Worm (Caenorhabditis elegans) whole organism, young adult: ENCODE measurements around the gene pgm-3.
A peak's percentile ranks its signal among the peaks of the same experiment; 100 is the strongest.

Source experiments
- B0019.2 ChIP-seq: fragments of 200-800 bp; sonication (Bioruptor generic); conservative IDR thresholded peaks from 2 replicates; pipeline ENCODE4 v1.3.6; 2022; ENCODE audit warnings: missing genetic modification reagents, missing genetic modification characterization, missing compliant biosample characterization
- B0035.1 ChIP-seq: sonication (generic microtip); optimal IDR thresholded peaks from 2 replicates; lab custom pipeline; 2016; ENCODE audit warnings: missing genetic modification characterization, mild to moderate bottlenecking, missing compliant biosample characterization, missing genotype, missing genetic modification reagents
- D2030.7 ChIP-seq: fragments of 200-800 bp; sonication (Bioruptor generic); IDR thresholded peaks from 2 replicates; pipeline ENCODE4 v1.3.6; 2022; ENCODE audit warnings: missing genetic modification reagents, missing genetic modification characterization, missing compliant biosample characterization
- F10E7.11 ChIP-seq: sonication (generic microtip); optimal IDR thresholded peaks from 2 replicates; lab custom pipeline; 2017; ENCODE audit warnings: mild to moderate bottlenecking, missing genetic modification characterization, moderate library complexity, missing compliant biosample characterization
- F22D6.2 ChIP-seq: sonication (generic microtip); optimal IDR thresholded peaks from 2 replicates; lab custom pipeline; 2016; ENCODE audit warnings: mild to moderate bottlenecking, missing genetic modification characterization, missing compliant biosample characterization
- F49E8.2 ChIP-seq: sonication (generic microtip); optimal IDR thresholded peaks from 3 replicates; lab custom pipeline; 2017; ENCODE audit warnings: missing genetic modification characterization, mild to moderate bottlenecking, missing compliant biosample characterization, antibody characterized with exemption, moderate library complexity; ENCODE audit not compliant: insufficient read depth
- F55B11.4 ChIP-seq: sonication (generic microtip); optimal IDR thresholded peaks from 2 replicates; lab custom pipeline; 2016; ENCODE audit warnings: missing compliant biosample characterization, missing genetic modification characterization, borderline replicate concordance; ENCODE audit not compliant: insufficient read depth
- T07F8.4 ChIP-seq: sonication (generic microtip); optimal IDR thresholded peaks from 2 replicates; lab custom pipeline; 2016; ENCODE audit warnings: mild to moderate bottlenecking, missing genetic modification characterization, moderate library complexity, missing compliant biosample characterization
- Y56A3A.18 ChIP-seq: fragments of 200-800 bp; sonication (Bioruptor generic); IDR thresholded peaks from 2 replicates; pipeline ENCODE4 v1.3.6; 2022; ENCODE audit warnings: missing genetic modification reagents, missing genetic modification characterization, missing compliant biosample characterization
- Y79H2A.3 ChIP-seq: fragments of 200-800 bp; sonication (Bioruptor generic); conservative IDR thresholded peaks from 2 replicates; pipeline ENCODE4 v1.3.6; 2022; ENCODE audit warnings: missing genetic modification reagents, missing genetic modification characterization, missing compliant biosample characterization
- aptf-2 ChIP-seq: fragments of 200-800 bp; sonication (Bioruptor generic); conservative IDR thresholded peaks from 2 replicates; pipeline ENCODE4 v1.3.6; 2022; ENCODE audit warnings: missing genetic modification reagents, missing genetic modification characterization, missing compliant biosample characterization
- athp-1 ChIP-seq: sonication (generic microtip); optimal IDR thresholded peaks from 2 replicates; lab custom pipeline; 2017; ENCODE audit warnings: mild to moderate bottlenecking, missing genetic modification characterization, missing compliant biosample characterization
- attf-5 ChIP-seq: fragments of 200-800 bp; sonication (Bioruptor generic); optimal IDR thresholded peaks from 2 replicates; lab custom pipeline; 2018; ENCODE audit warnings: mild to moderate bottlenecking, missing genetic modification characterization, missing compliant biosample characterization
- attf-6 ChIP-seq: fragments of 200-800 bp; sonication (Bioruptor generic); IDR thresholded peaks from 2 replicates; pipeline ENCODE4 v1.3.6; 2022; ENCODE audit warnings: missing genetic modification reagents, missing genetic modification characterization, missing compliant biosample characterization
- bed-1 ChIP-seq: fragments of 200-800 bp; sonication (Bioruptor generic); IDR thresholded peaks from 2 replicates; pipeline ENCODE4 v1.3.6; 2022; ENCODE audit warnings: missing genetic modification reagents, missing genetic modification characterization, missing compliant biosample characterization
- ccch-3 ChIP-seq: fragments of 200-800 bp; sonication (Bioruptor generic); optimal IDR thresholded peaks from 2 replicates; lab custom pipeline; 2018; ENCODE audit warnings: mild to moderate bottlenecking, missing genetic modification characterization, missing compliant biosample characterization
- cebp-1 ChIP-seq, 2 experiments: fragments of 200-800 bp in 1 of 2; sonication (Bioruptor generic) in 1 of 2; sonication (generic microtip) in 1 of 2; IDR thresholded peaks in 1 of 2; optimal IDR thresholded peaks in 1 of 2; 2 replicates each; pipeline versions ENCODE4 v1.3.6 to Lab custom; 2017 to 2022; ENCODE audit warnings: missing compliant biosample characterization in 2 of 2, missing genetic modification characterization in 2 of 2, mild to moderate bottlenecking in 1 of 2, missing genetic modification reagents in 1 of 2, moderate library complexity in 1 of 2
- die-1 ChIP-seq: sonication (generic microtip); optimal IDR thresholded peaks from 2 replicates; lab custom pipeline; 2016; ENCODE audit warnings: missing genotype, mild to moderate bottlenecking, missing genetic modification characterization, missing compliant biosample characterization
- dox-1 ChIP-seq: fragments of 200-800 bp; sonication (Bioruptor generic); IDR thresholded peaks from 2 replicates; pipeline ENCODE4 v1.3.6; 2022; ENCODE audit warnings: missing genetic modification reagents, missing genetic modification characterization, missing compliant biosample characterization
- dpff-1 ChIP-seq: sonication (generic microtip); optimal IDR thresholded peaks from 2 replicates; lab custom pipeline; 2017; ENCODE audit warnings: mild to moderate bottlenecking, missing genetic modification characterization, missing compliant biosample characterization
- dpl-1 ChIP-seq: fragments of 150-350 bp; optimal IDR thresholded peaks from 2 replicates; lab custom pipeline; 2014; ENCODE audit warnings: missing biosample characterization, missing genetic modification reagents, missing genetic modification characterization
- ets-4 ChIP-seq: fragments of 200-800 bp; sonication (Bioruptor generic); optimal IDR thresholded peaks from 2 replicates; lab custom pipeline; 2018; ENCODE audit warnings: mild to moderate bottlenecking, missing genetic modification characterization, missing compliant biosample characterization
- him-1 ChIP-seq: sonication (generic microtip); optimal IDR thresholded peaks from 2 replicates; lab custom pipeline; 2016; ENCODE audit warnings: missing genotype, missing genetic modification reagents, missing genetic modification characterization, missing compliant biosample characterization
- hlh-12 ChIP-seq: sonication (generic microtip); optimal IDR thresholded peaks from 2 replicates; lab custom pipeline; 2016; ENCODE audit warnings: missing genetic modification characterization, missing compliant biosample characterization
- let-526 ChIP-seq: fragments of 200-800 bp; sonication (Bioruptor generic); IDR thresholded peaks from 2 replicates; pipeline ENCODE4 v1.3.6; 2022; ENCODE audit warnings: missing genetic modification reagents, missing genetic modification characterization, missing compliant biosample characterization
- lin-35 ChIP-seq, 3 experiments: fragments of 150-350 bp in 2 of 3; sonication (generic microtip) in 1 of 3; optimal IDR thresholded peaks; 2 replicates each; lab custom pipeline; 2014 to 2018; ENCODE audit warnings: missing biosample characterization in 3 of 3, missing genetic modification characterization in 3 of 3, missing genetic modification reagents in 3 of 3
- lin-40 ChIP-seq: sonication (generic microtip); optimal IDR thresholded peaks from 2 replicates; lab custom pipeline; 2016; ENCODE audit warnings: missing genetic modification characterization, mild to moderate bottlenecking, missing compliant biosample characterization, missing genotype, missing genetic modification reagents
- lin-54 ChIP-seq: fragments of 200-800 bp; sonication (Bioruptor generic); optimal IDR thresholded peaks from 2 replicates; lab custom pipeline; 2018; ENCODE audit warnings: mild to moderate bottlenecking, missing genetic modification characterization, missing compliant biosample characterization
- mes-4 ChIP-seq: sonication (generic microtip); optimal IDR thresholded peaks from 2 replicates; lab custom pipeline; 2016; ENCODE audit warnings: missing genotype, missing genetic modification characterization, missing compliant biosample characterization
- nfya-2 ChIP-seq: fragments of 200-800 bp; sonication (Bioruptor generic); IDR thresholded peaks from 2 replicates; pipeline ENCODE4 v1.3.6; 2022; ENCODE audit warnings: missing genetic modification reagents, missing genetic modification characterization, missing compliant biosample characterization
- nhr-90 ChIP-seq: sonication (generic microtip); optimal IDR thresholded peaks from 2 replicates; lab custom pipeline; 2016; ENCODE audit warnings: missing genotype, mild to moderate bottlenecking, missing genetic modification characterization, missing compliant biosample characterization
- pha-4 ChIP-seq: fragments of 150-350 bp; sonication (generic microtip); optimal IDR thresholded peaks from 2 replicates; lab custom pipeline; 2014; ENCODE audit warnings: missing biosample characterization, missing genetic modification reagents, missing genetic modification characterization
- rpc-1 ChIP-seq, 2 experiments: fragments of 150-350 bp in 1 of 2; sonication (generic microtip) in 1 of 2; optimal IDR thresholded peaks; 2 replicates each; lab custom pipeline; 2014 to 2018; ENCODE audit warnings: missing biosample characterization in 1 of 2, missing genetic modification characterization in 1 of 2, missing genetic modification reagents in 1 of 2, missing genotype in 1 of 2
- sdz-38 ChIP-seq: sonication (generic microtip); optimal IDR thresholded peaks from 2 replicates; lab custom pipeline; 2016; ENCODE audit warnings: missing genotype, missing genetic modification characterization, missing compliant biosample characterization
- sea-2 ChIP-seq: fragments of 200-800 bp; sonication (Bioruptor generic); IDR thresholded peaks from 2 replicates; pipeline ENCODE4 v1.3.6; 2022; ENCODE audit warnings: missing genetic modification characterization, missing compliant biosample characterization
- snpc-3.4 ChIP-seq: sonication (generic microtip); optimal IDR thresholded peaks from 2 replicates; lab custom pipeline; 2017; ENCODE audit warnings: missing genetic modification characterization, mild to moderate bottlenecking, missing compliant biosample characterization, antibody characterized with exemption, moderate library complexity, missing genotype, missing genetic modification reagents
- snpc-4 ChIP-seq, 5 experiments: fragments of 150-350 bp in 1 of 5; sonication (generic microtip) in 4 of 5; optimal IDR thresholded peaks; 2 replicates each; lab custom pipeline; 2014 to 2018; ENCODE audit warnings: missing genetic modification characterization in 5 of 5, missing biosample characterization in 3 of 5, antibody characterized with exemption in 2 of 5, mild to moderate bottlenecking in 2 of 5, missing compliant biosample characterization in 2 of 5, missing genotype in 2 of 5, moderate library complexity in 2 of 5, missing genetic modification reagents in 1 of 5
- tbx-9 ChIP-seq: sonication (generic microtip); optimal IDR thresholded peaks from 2 replicates; lab custom pipeline; 2016; ENCODE audit warnings: borderline replicate concordance, missing genetic modification characterization, inconsistent platforms, missing compliant biosample characterization
- unc-130 ChIP-seq: sonication (generic microtip); optimal IDR thresholded peaks from 2 replicates; lab custom pipeline; 2016; ENCODE audit warnings: missing genetic modification reagents, missing genetic modification characterization, missing compliant biosample characterization
- unc-62 ChIP-seq: fragments of 150-350 bp; optimal IDR thresholded peaks from 2 replicates; lab custom pipeline; 2014; ENCODE audit warnings: missing biosample characterization, missing genetic modification reagents, missing genetic modification characterization
- zfh-2 ChIP-seq: fragments of 200-800 bp; sonication (Bioruptor generic); conservative IDR thresholded peaks from 2 replicates; pipeline ENCODE4 v1.3.6; 2022; ENCODE audit warnings: missing genetic modification reagents, missing genetic modification characterization, missing compliant biosample characterization
- ztf-18 ChIP-seq: sonication (generic microtip); optimal IDR thresholded peaks from 2 replicates; lab custom pipeline; 2016; ENCODE audit warnings: missing genotype, mild to moderate bottlenecking, missing genetic modification characterization, missing compliant biosample characterization
- ztf-25 ChIP-seq: fragments of 200-800 bp; sonication (Bioruptor generic); IDR thresholded peaks from 2 replicates; pipeline ENCODE4 v1.3.6; 2022; ENCODE audit warnings: missing genetic modification reagents, missing genetic modification characterization, missing compliant biosample characterization

The pgm-3 gene

DNA sequence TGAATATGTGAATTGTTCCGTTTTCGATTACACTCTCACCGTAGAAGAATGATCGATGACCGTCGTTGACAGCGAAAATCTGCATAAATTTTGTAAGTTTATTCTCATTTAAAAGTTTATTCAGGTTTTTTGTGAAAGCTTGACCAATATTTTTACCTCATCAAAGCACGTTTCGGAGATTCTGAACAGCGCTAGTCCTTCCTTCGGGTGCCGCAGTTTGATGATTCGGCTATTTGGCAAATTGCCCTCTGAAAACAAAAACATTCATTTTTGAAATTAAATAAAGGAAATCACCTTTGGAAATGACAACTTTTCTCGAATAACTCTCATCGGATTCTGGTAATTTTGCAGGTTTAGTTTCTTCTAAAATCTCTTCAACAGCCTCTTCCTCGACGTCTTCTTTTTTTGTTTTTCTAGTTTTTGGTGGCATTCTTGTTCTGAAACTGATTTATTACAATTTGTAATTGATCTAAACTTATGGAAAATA is 15.5 kb downstream of the pgm-3 start, which contains the start of gene F21D5.6 (continued):
- TF ChIP-seq him-1 (tag; lab: Kevin White, UChicago) (no peak), zfh-2 (GFP tag; lab: Robert Waterston, UW) (no peak), Y56A3A.18 (GFP tag; lab: Robert Waterston, UW) (no peak), ccch-3 (GFP tag; lab: Kevin White, UChicago) (no peak), ztf-18 (tag; lab: Kevin White, UChicago) (no peak), lin-40 (tag; lab: Kevin White, UChicago) (no peak), sdz-38 (tag; lab: Kevin White, UChicago) (no peak), F49E8.2 (tag; lab: Kevin White, UChicago) (no peak), lin-35 (GFP tag; optimal IDR thresholded peaks at IDR 0.05; lab: Kevin White, UChicago) (peak in 1 of 3 experiments; percentile 48), unc-62 (GFP tag; lab: Kevin White, UChicago) (no peak), F55B11.4 (tag; lab: Kevin White, UChicago) (no peak), nfya-2 (no peak), dpl-1 (no peak), dox-1 (GFP tag; lab: Robert Waterston, UW) (no peak), sea-2 (GFP tag; lab: Robert Waterston, UW) (no peak), attf-5 (GFP tag; lab: Kevin White, UChicago) (no peak), cebp-1 (GFP tag; IDR thresholded peaks at IDR 0.05; lab: Robert Waterston, UW) (no peak), cebp-1 (tag; optimal IDR thresholded peaks at IDR 0.05; lab: Kevin White, UChicago) (peak; percentile 13), dpff-1 (tag; lab: Kevin White, UChicago) (peak; percentile 47), F22D6.2 (tag; lab: Kevin White, UChicago) (no peak), ets-4 (GFP tag; lab: Kevin White, UChicago) (no peak), rpc-1 (optimal IDR thresholded peaks at IDR 0.05; lab: Kevin White, UChicago) (no peak), rpc-1 (tag; optimal IDR thresholded peaks at IDR 0.05; lab: Kevin White, UChicago) (no peak), hlh-12 (tag; lab: Kevin White, UChicago) (no peak), D2030.7 (GFP tag; lab: Robert Waterston, UW) (no peak), B0035.1 (no peak), tbx-9 (tag; lab: Kevin White, UChicago) (no peak), attf-6 (GFP tag; lab: Robert Waterston, UW) (no peak)

DNA sequence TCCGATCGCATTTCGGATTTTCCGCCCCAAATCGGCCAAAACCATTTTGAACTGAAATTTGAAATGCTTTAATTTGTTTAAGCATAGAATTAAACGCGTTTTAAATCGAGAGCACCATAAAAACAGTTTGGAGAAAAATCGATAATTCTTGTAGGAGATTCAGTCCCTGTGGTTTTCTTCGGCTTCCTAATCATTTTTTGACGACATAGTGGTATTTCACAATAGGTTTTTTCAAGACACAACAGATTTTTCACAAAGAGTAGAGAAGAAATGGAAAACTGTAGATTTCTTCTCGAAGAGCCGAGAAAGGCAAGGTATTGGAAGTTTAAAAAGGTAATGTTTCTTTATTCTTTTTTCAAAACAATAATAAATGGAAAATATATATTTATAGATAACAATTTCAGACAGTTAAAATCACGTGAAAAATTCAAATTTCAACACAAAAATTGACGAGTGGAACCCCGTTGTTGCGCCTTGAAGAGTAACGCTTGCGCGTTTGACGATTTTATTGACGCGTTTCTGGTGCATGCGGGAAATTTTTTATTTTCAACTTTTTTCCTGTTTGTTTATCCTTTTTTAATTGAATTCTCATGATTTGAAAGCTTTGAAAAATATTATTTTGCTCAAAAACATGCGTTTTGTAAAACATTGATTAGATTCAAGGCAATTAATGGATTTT is 18.3 kb downstream of the pgm-3 start, which contains the start of gene F21D5.7:
Gene F21D5.7 (minus strand): TSS at position 51 of the 679 bp plus-strand sequence.
- TF ChIP-seq ztf-25 (GFP tag; lab: Robert Waterston, UW) (no peak), unc-130 (GFP tag; lab: Kevin White, UChicago) (no peak), rpc-1 (optimal IDR thresholded peaks at IDR 0.05; lab: Kevin White, UChicago) (no peak), rpc-1 (tag; optimal IDR thresholded peaks at IDR 0.05; lab: Kevin White, UChicago) (no peak), sea-2 (GFP tag; lab: Robert Waterston, UW) (no peak), B0019.2 (GFP tag; lab: Robert Waterston, UW) (no peak), B0035.1 (no peak), let-526 (GFP tag; lab: Robert Waterston, UW) (no peak), bed-1 (GFP tag; lab: Robert Waterston, UW) (no peak), pha-4 (tag; lab: Kevin White, UChicago) (peak; percentile 25), Y79H2A.3 (GFP tag; lab: Robert Waterston, UW) (no peak), athp-1 (no peak), nhr-90 (tag; lab: Kevin White, UChicago) (no peak), D2030.7 (GFP tag; lab: Robert Waterston, UW) (peak; percentile 27; the same call in 1 of the 2 replicates), mes-4 (tag; lab: Kevin White, UChicago) (no peak), lin-54 (GFP tag; lab: Kevin White, UChicago) (peak; percentile 89), snpc-4 (GFP tag; optimal IDR thresholded peaks at IDR 0.05; lab: Kevin White, UChicago) (no peak), snpc-4 (tag; optimal IDR thresholded peaks at IDR 0.05; lab: Kevin White, UChicago) (peak in 3 of 4 experiments; percentile 51 to 63 (median 59)), die-1 (tag; lab: Kevin White, UChicago) (no peak), F10E7.11 (tag; lab: Kevin White, UChicago) (no peak), ccch-3 (GFP tag; lab: Kevin White, UChicago) (no peak), lin-40 (tag; lab: Kevin White, UChicago) (no peak), ztf-18 (tag; lab: Kevin White, UChicago) (peak; percentile 96), zfh-2 (GFP tag; lab: Robert Waterston, UW) (no peak), Y56A3A.18 (GFP tag; lab: Robert Waterston, UW) (no peak), aptf-2 (no peak), snpc-3.4 (tag; lab: Kevin White, UChicago) (no peak), T07F8.4 (tag; lab: Kevin White, UChicago) (no peak)
